Fruit fly (Drosophila melanogaster) whole organism, embryonic: Measurements from ENCODE around the gene APP-BP1.
A peak's percentile ranks its signal among the peaks of the same experiment; 100 is the strongest.

ENCODE experiments used
- Atf3 ChIP-seq: fragments of 200-800 bp; sonication (Bioruptor generic); optimal IDR thresholded peaks from 3 replicates; lab custom pipeline; 2016; ENCODE audit warnings: missing biosample characterization, missing genetic modification characterization
- Bgb ChIP-seq: fragments of 200-800 bp; sonication (Bioruptor generic); IDR thresholded peaks from 2 replicates; pipeline ENCODE4 v1.3.6; 2022; ENCODE audit warnings: missing biosample characterization, missing genetic modification characterization; ENCODE audit not compliant: partially characterized antibody
- C15 ChIP-seq: fragments of 200-800 bp; sonication (Bioruptor generic); IDR thresholded peaks from 3 replicates; pipeline ENCODE4 v1.3.6; 2022; ENCODE audit warnings: missing biosample characterization, missing genetic modification characterization
- CG10543 ChIP-seq: fragments of 200-800 bp; sonication (Bioruptor generic); optimal IDR thresholded peaks from 3 replicates; lab custom pipeline; 2017; ENCODE audit warnings: missing biosample characterization, mild to moderate bottlenecking, missing genetic modification characterization, moderate library complexity
- CG14710 ChIP-seq: fragments of 200-800 bp; sonication (Bioruptor generic); optimal IDR thresholded peaks from 3 replicates; lab custom pipeline; 2019; ENCODE audit warnings: missing biosample characterization, mild to moderate bottlenecking, missing genetic modification characterization, moderate library complexity
- CG1602 ChIP-seq: fragments of 200-800 bp; sonication (Bioruptor generic); optimal IDR thresholded peaks from 3 replicates; lab custom pipeline; 2016; ENCODE audit warnings: missing biosample characterization, missing genetic modification characterization
- CG16815 ChIP-seq: fragments of 200-800 bp; sonication (Bioruptor generic); optimal IDR thresholded peaks from 3 replicates; lab custom pipeline; 2017; ENCODE audit warnings: missing biosample characterization, mild to moderate bottlenecking, missing genetic modification characterization
- CG17568 ChIP-seq: fragments of 200-800 bp; sonication (Bioruptor generic); optimal IDR thresholded peaks from 2 replicates; lab custom pipeline; 2018; ENCODE audit warnings: missing biosample characterization, mild to moderate bottlenecking, missing genetic modification characterization, moderate library complexity
- CG17912 ChIP-seq: fragments of 200-800 bp; sonication (Bioruptor generic); optimal IDR thresholded peaks from 2 replicates; lab custom pipeline; 2018; ENCODE audit warnings: missing biosample characterization, mild to moderate bottlenecking, missing genetic modification characterization
- CG2116 ChIP-seq: fragments of 200-800 bp; sonication (Bioruptor generic); optimal IDR thresholded peaks from 3 replicates; lab custom pipeline; 2018; ENCODE audit warnings: missing biosample characterization, mild to moderate bottlenecking, missing genetic modification characterization
- CG2129 ChIP-seq: fragments of 200-800 bp; sonication (Bioruptor generic); IDR thresholded peaks from 2 replicates; pipeline ENCODE4 v1.3.6; 2022; ENCODE audit warnings: missing biosample characterization, missing genetic modification characterization; ENCODE audit not compliant: partially characterized antibody
- CG32767 ChIP-seq: fragments of 200-800 bp; sonication (Bioruptor generic); IDR thresholded peaks from 2 replicates; pipeline ENCODE4 v1.3.6; 2022; ENCODE audit warnings: missing biosample characterization, missing genetic modification characterization
- CG33213 ChIP-seq: fragments of 200-800 bp; sonication (Bioruptor generic); optimal IDR thresholded peaks from 3 replicates; lab custom pipeline; 2016; ENCODE audit warnings: missing biosample characterization, missing genetic modification characterization
- CG3407 ChIP-seq: fragments of 200-800 bp; sonication (Bioruptor generic); optimal IDR thresholded peaks from 2 replicates; lab custom pipeline; 2018; ENCODE audit warnings: missing biosample characterization, mild to moderate bottlenecking, missing genetic modification characterization
- CG34376 ChIP-seq: fragments of 200-800 bp; sonication (Bioruptor generic); optimal IDR thresholded peaks from 2 replicates; lab custom pipeline; 2018; ENCODE audit warnings: missing biosample characterization, mild to moderate bottlenecking, missing genetic modification characterization
- CG3995 ChIP-seq: fragments of 200-800 bp; sonication (Bioruptor generic); optimal IDR thresholded peaks from 3 replicates; lab custom pipeline; 2016; ENCODE audit warnings: missing biosample characterization, missing genetic modification characterization
- CG6175 ChIP-seq: fragments of 200-800 bp; sonication (Bioruptor generic); IDR thresholded peaks from 3 replicates; pipeline ENCODE4 v1.3.6; 2022; ENCODE audit warnings: missing biosample characterization, missing genetic modification characterization
- CG7357 ChIP-seq: fragments of 200-800 bp; sonication (Bioruptor generic); IDR thresholded peaks from 3 replicates; pipeline ENCODE4 v1.3.6; 2022; ENCODE audit warnings: missing biosample characterization, missing genetic modification characterization
- CG7928 ChIP-seq: fragments of 200-800 bp; sonication (Bioruptor generic); optimal IDR thresholded peaks from 2 replicates; lab custom pipeline; 2017; ENCODE audit warnings: missing biosample characterization, mild to moderate bottlenecking, missing genetic modification characterization
- CG8281 ChIP-seq: fragments of 200-800 bp; sonication (Bioruptor generic); optimal IDR thresholded peaks from 2 replicates; lab custom pipeline; 2018; ENCODE audit warnings: missing biosample characterization, mild to moderate bottlenecking, missing genetic modification characterization, moderate library complexity
- CrebB ChIP-seq: fragments of 200-800 bp; sonication (Bioruptor generic); optimal IDR thresholded peaks from 3 replicates; lab custom pipeline; 2018; ENCODE audit warnings: missing biosample characterization, mild to moderate bottlenecking, missing genetic modification characterization
- Doc2 ChIP-seq: fragments of 200-800 bp; sonication (Bioruptor generic); IDR thresholded peaks from 2 replicates; pipeline ENCODE4 v1.3.6; 2022; ENCODE audit warnings: missing biosample characterization, missing genetic modification characterization
- Doc3 ChIP-seq: fragments of 200-800 bp; sonication (Bioruptor generic); IDR thresholded peaks from 3 replicates; pipeline ENCODE4 v1.3.6; 2022; ENCODE audit warnings: missing biosample characterization, missing genetic modification characterization; ENCODE audit not compliant: partially characterized antibody
- Drgx ChIP-seq: fragments of 200-800 bp; sonication (Bioruptor generic); IDR thresholded peaks from 2 replicates; pipeline ENCODE4 v1.3.6; 2022; ENCODE audit warnings: missing biosample characterization, missing genetic modification characterization
- E2f2 ChIP-seq: fragments of 200-800 bp; sonication (Bioruptor generic); IDR thresholded peaks from 2 replicates; pipeline ENCODE4 v1.3.6; 2022; ENCODE audit warnings: missing biosample characterization, missing genetic modification characterization
- Hsf ChIP-seq: fragments of 200-800 bp; sonication (Bioruptor generic); optimal IDR thresholded peaks from 3 replicates; lab custom pipeline; 2016; ENCODE audit warnings: missing biosample characterization, missing genetic modification characterization
- Lpt ChIP-seq: fragments of >200 bp; optimal IDR thresholded peaks from 2 replicates; lab custom pipeline; 2018; ENCODE audit warnings: missing biosample characterization, missing genetic modification characterization
- MBD-R2 ChIP-seq: fragments of 200-800 bp; sonication (Bioruptor generic); IDR thresholded peaks from 2 replicates; pipeline ENCODE4 v1.3.6; 2022; ENCODE audit warnings: missing biosample characterization, missing genetic modification characterization
- Med ChIP-seq: fragments of 200-800 bp; sonication (Bioruptor generic); peaks from one replicate; lab custom pipeline; 2016; ENCODE audit warnings: missing biosample characterization, missing genetic modification characterization, mild to moderate bottlenecking, inconsistent platforms, moderate library complexity
- Mrtf ChIP-seq: fragments of 200-800 bp; sonication (Bioruptor generic); IDR thresholded peaks from 3 replicates; pipeline ENCODE4 v1.3.6; 2022; ENCODE audit warnings: missing biosample characterization, missing genetic modification characterization
- Tbp ChIP-seq: fragments of >200 bp; optimal IDR thresholded peaks from 2 replicates; lab custom pipeline; 2018; ENCODE audit warnings: missing biosample characterization, missing genetic modification characterization
- Xbp1 ChIP-seq: fragments of 200-800 bp; sonication (Bioruptor generic); optimal IDR thresholded peaks from 3 replicates; lab custom pipeline; 2016; ENCODE audit warnings: missing biosample characterization, mild to moderate bottlenecking, missing genetic modification characterization
- Xrp1 ChIP-seq: fragments of 200-800 bp; sonication (Bioruptor generic); IDR thresholded peaks from 2 replicates; pipeline ENCODE4 v1.3.6; 2022; ENCODE audit warnings: missing biosample characterization, missing genetic modification characterization
- al ChIP-seq: fragments of 200-800 bp; sonication (Bioruptor generic); IDR thresholded peaks from 2 replicates; pipeline ENCODE4 v1.3.6; 2022; ENCODE audit warnings: missing biosample characterization, missing genetic modification characterization
- cas ChIP-seq: fragments of 200-800 bp; sonication (Bioruptor generic); IDR thresholded peaks from 2 replicates; pipeline ENCODE4 v1.3.6; 2022; ENCODE audit warnings: missing biosample characterization, missing genetic modification characterization
- cg ChIP-seq: fragments of 200-800 bp; sonication (Bioruptor generic); optimal IDR thresholded peaks from 3 replicates; lab custom pipeline; 2019; ENCODE audit warnings: missing biosample characterization, mild to moderate bottlenecking, missing genetic modification characterization, moderate library complexity
- chif ChIP-seq, 2 experiments: fragments of 200-800 bp; sonication (Bioruptor generic); optimal IDR thresholded peaks; 3 replicates each; lab custom pipeline; 2016; ENCODE audit warnings: missing biosample characterization in 2 of 2, missing genetic modification characterization in 2 of 2
- ci ChIP-seq: fragments of 200-800 bp; sonication (Bioruptor generic); IDR thresholded peaks from 3 replicates; pipeline ENCODE4 v1.3.6; 2022; ENCODE audit warnings: missing biosample characterization, missing genetic modification characterization
- corto ChIP-seq: fragments of 200-800 bp; sonication (Bioruptor generic); optimal IDR thresholded peaks from 2 replicates; lab custom pipeline; 2016; ENCODE audit warnings: missing biosample characterization, mild to moderate bottlenecking, missing genetic modification characterization, moderate library complexity
- crp ChIP-seq, 2 experiments: fragments of 200-800 bp; sonication (Bioruptor generic); optimal IDR thresholded peaks; 2 replicates in 1 of 2; 3 replicates in 1 of 2; lab custom pipeline; 2017; ENCODE audit warnings: missing biosample characterization in 2 of 2, missing genetic modification characterization in 2 of 2, mild to moderate bottlenecking in 1 of 2, moderate library complexity in 1 of 2
- gem ChIP-seq: fragments of 200-800 bp; sonication (Bioruptor generic); optimal IDR thresholded peaks from 2 replicates; lab custom pipeline; 2019; ENCODE audit warnings: missing biosample characterization, mild to moderate bottlenecking, missing genetic modification characterization, moderate library complexity
- hkb ChIP-seq, 2 experiments: fragments of 200-800 bp in 1 of 2; fragments of >200 bp in 1 of 2; sonication (Bioruptor generic) in 1 of 2; IDR thresholded peaks in 1 of 2; optimal IDR thresholded peaks in 1 of 2; 2 replicates each; pipeline versions ENCODE4 v1.3.6 to Lab custom; 2017 to 2022; ENCODE audit warnings: missing biosample characterization in 1 of 2, missing genetic modification characterization in 1 of 2
- insv ChIP-seq, 2 experiments: fragments of 200-800 bp; sonication (Bioruptor generic); optimal IDR thresholded peaks; 3 replicates each; lab custom pipeline; 2016 to 2018; ENCODE audit warnings: missing biosample characterization in 2 of 2, missing genetic modification characterization in 2 of 2
- mld ChIP-seq: fragments of 200-800 bp; sonication (Bioruptor generic); IDR thresholded peaks from 3 replicates; pipeline ENCODE4 v1.3.6; 2022; ENCODE audit warnings: missing biosample characterization, missing genetic modification characterization; ENCODE audit not compliant: partially characterized antibody
- row ChIP-seq: fragments of 200-800 bp; sonication (Bioruptor generic); IDR thresholded peaks from 3 replicates; pipeline ENCODE4 v1.3.6; 2022; ENCODE audit warnings: missing biosample characterization, missing genetic modification characterization
- run ChIP-seq: fragments of 200-800 bp; sonication (Bioruptor generic); optimal IDR thresholded peaks from 3 replicates; lab custom pipeline; 2018; ENCODE audit warnings: missing biosample characterization, mild to moderate bottlenecking, missing genetic modification characterization
- schlank ChIP-seq: fragments of 200-800 bp; sonication (Bioruptor generic); optimal IDR thresholded peaks from 2 replicates; lab custom pipeline; 2018; ENCODE audit warnings: missing biosample characterization, mild to moderate bottlenecking, missing genetic modification characterization
- sens ChIP-seq: fragments of 200-800 bp; sonication (Bioruptor generic); peaks from one replicate; lab custom pipeline; 2016; ENCODE audit warnings: missing biosample characterization, missing genetic modification characterization
- tin ChIP-seq: fragments of 200-800 bp; sonication (Bioruptor generic); optimal IDR thresholded peaks from 3 replicates; lab custom pipeline; 2016; ENCODE audit warnings: missing biosample characterization, missing genetic modification characterization
- tna ChIP-seq: fragments of 200-800 bp; sonication (Bioruptor generic); IDR thresholded peaks from 2 replicates; pipeline ENCODE4 v1.3.6; 2022; ENCODE audit warnings: missing biosample characterization, missing genetic modification characterization; ENCODE audit not compliant: partially characterized antibody

The APP-BP1 gene

dm6 chr3L:11120419-11120958, 22.3 kb downstream of the APP-BP1 start, which contains the start of the genes FoxK and mRpL2 (continued):
- peak; percentile 10 for TF ChIP-seq CG33213
- TF ChIP-seq Lpt (GFP tag; lab: Kevin White, UChicago): no peak
- TF ChIP-seq CG7928 (GFP tag; lab: Kevin White, UChicago): no peak
- no peak for TF ChIP-seq Xrp1
- no peak for TF ChIP-seq CrebB
- peak; percentile 13 for TF ChIP-seq Xbp1
- TF ChIP-seq tna: peak; percentile 27; the same call in 1 of the 2 replicates
- peak; percentile 19 for TF ChIP-seq run
- TF ChIP-seq insv (GFP tag; optimal IDR thresholded peaks at IDR 0.05; lab: Kevin White, UChicago): peak in 1 of 2 experiments; percentile 38
- TF ChIP-seq CG2116 (GFP tag; lab: Kevin White, UChicago): peak; percentile 35
- TF ChIP-seq CG3995 (GFP tag; lab: Kevin White, UChicago): no peak
- no peak for TF ChIP-seq CG8281 (tag; lab: Kevin White, UChicago)
- TF ChIP-seq CG2129: no peak
- peak; percentile 80 for TF ChIP-seq Med (GFP tag; lab: Kevin White, UChicago)
- TF ChIP-seq CG34376: no peak
- no peak for TF ChIP-seq CG16815
- peak; percentile 23; the same call in 1 of the 2 replicates for TF ChIP-seq Bgb (GFP tag; lab: Robert Waterston, UW)
- TF ChIP-seq crp (GFP tag; optimal IDR thresholded peaks at IDR 0.05; lab: Kevin White, UChicago): peak; percentile 70 to 97
- no peak for TF ChIP-seq Doc3 (GFP tag; lab: Robert Waterston, UW)
- TF ChIP-seq CG32767 (GFP tag; lab: Robert Waterston, UW): peak; percentile 82
- TF ChIP-seq Drgx (GFP tag; lab: Robert Waterston, UW): peak; percentile 68
- TF ChIP-seq CG10543 (GFP tag; lab: Kevin White, UChicago): no peak
- no peak for TF ChIP-seq C15 (GFP tag; lab: Robert Waterston, UW)
- no peak for TF ChIP-seq CG17568 (GFP tag; lab: Kevin White, UChicago)
- no peak for TF ChIP-seq Doc2
- peak; percentile 26 for TF ChIP-seq cg (GFP tag; lab: Kevin White, UChicago)
- TF ChIP-seq gem (tag; lab: Kevin White, UChicago): peak; percentile 4
- no peak for TF ChIP-seq hkb (optimal IDR thresholded peaks at IDR 0.05; lab: Kevin White, UChicago)
- TF ChIP-seq hkb (GFP tag; IDR thresholded peaks at IDR 0.05; lab: Robert Waterston, UW): no peak
- TF ChIP-seq tin (GFP tag; lab: Kevin White, UChicago): no peak
- TF ChIP-seq al: no peak
- TF ChIP-seq sens (GFP tag; lab: Kevin White, UChicago): peak; percentile 78
- no peak for TF ChIP-seq schlank (tag; lab: Kevin White, UChicago)
- no peak for TF ChIP-seq Mrtf (GFP tag; lab: Robert Waterston, UW)
- no peak for TF ChIP-seq chif (GFP tag; optimal IDR thresholded peaks at IDR 0.05; lab: Kevin White, UChicago)
- TF ChIP-seq mld (GFP tag; lab: Robert Waterston, UW): no peak
- TF ChIP-seq Atf3: no peak
- TF ChIP-seq corto (GFP tag; lab: Kevin White, UChicago): no peak
- TF ChIP-seq MBD-R2 (GFP tag; lab: Robert Waterston, UW): peak; percentile 89
- no peak for TF ChIP-seq CG3407 (GFP tag; lab: Kevin White, UChicago)
- peak; percentile 20; the same call in 1 of the 3 replicates for TF ChIP-seq row
- no peak for TF ChIP-seq CG6175 (GFP tag; lab: Robert Waterston, UW)
- peak; percentile 26 for TF ChIP-seq CG17912 (GFP tag; lab: Kevin White, UChicago)
- peak; percentile 39 for TF ChIP-seq CG14710 (tag; lab: Kevin White, UChicago)
- no peak for TF ChIP-seq Tbp (GFP tag; lab: Kevin White, UChicago)
- no peak for TF ChIP-seq cas (GFP tag; lab: Robert Waterston, UW)
- TF ChIP-seq E2f2: peak; percentile 58
- TF ChIP-seq Hsf (GFP tag; lab: Kevin White, UChicago): no peak
- TF ChIP-seq CG1602 (GFP tag; lab: Kevin White, UChicago): no peak
- peak; percentile 52 for TF ChIP-seq ci
- no peak for TF ChIP-seq CG7357 (GFP tag; lab: Robert Waterston, UW)
